Fruit fly (Drosophila melanogaster) whole organism, prepupa: ENCODE measurements around the gene ACXA.
A peak's percentile ranks its signal among the peaks of the same experiment; 100 is the strongest.

Experiments
- Blimp-1 ChIP-seq: fragments of 200-800 bp; sonication (Bioruptor generic); optimal IDR thresholded peaks from 3 replicates; lab custom pipeline; 2017; ENCODE audit warnings: missing biosample characterization, missing genetic modification characterization, mild to moderate bottlenecking, moderate library complexity, missing genetic modification reagents
- CG10669 ChIP-seq: fragments of 200-800 bp; sonication (Bioruptor generic); optimal IDR thresholded peaks from 3 replicates; lab custom pipeline; 2018; ENCODE audit warnings: missing biosample characterization, mild to moderate bottlenecking, missing genetic modification characterization, moderate library complexity
- CG6854 ChIP-seq: fragments of 200-800 bp; sonication (Bioruptor generic); optimal IDR thresholded peaks from 2 replicates; lab custom pipeline; 2017; ENCODE audit warnings: missing biosample characterization, mild to moderate bottlenecking, missing genetic modification characterization
- CG9139 ChIP-seq: fragments of 200-800 bp; sonication (Bioruptor generic); optimal IDR thresholded peaks from 3 replicates; lab custom pipeline; 2017; ENCODE audit warnings: missing biosample characterization, mild to moderate bottlenecking, missing genetic modification characterization
- Eip75B ChIP-seq: fragments of 200-800 bp; sonication (Bioruptor generic); optimal IDR thresholded peaks from 3 replicates; lab custom pipeline; 2016; ENCODE audit warnings: missing biosample characterization, missing genetic modification characterization
- Ets96B ChIP-seq: fragments of 200-800 bp; optimal IDR thresholded peaks from 2 replicates; lab custom pipeline; 2019; ENCODE audit warnings: missing biosample characterization, mild to moderate bottlenecking, missing genetic modification characterization, moderate library complexity
- Hr39 ChIP-seq: fragments of 200-800 bp; sonication (Bioruptor generic); optimal IDR thresholded peaks from 2 replicates; lab custom pipeline; 2016; ENCODE audit warnings: missing biosample characterization, missing genetic modification characterization
- OdsH ChIP-seq: fragments of 200-800 bp; sonication (Bioruptor generic); optimal IDR thresholded peaks from 3 replicates; lab custom pipeline; 2016; ENCODE audit warnings: missing biosample characterization, missing genetic modification characterization
- achi ChIP-seq: fragments of 200-800 bp; sonication (Bioruptor generic); optimal IDR thresholded peaks from 3 replicates; lab custom pipeline; 2016; ENCODE audit warnings: missing biosample characterization, missing genetic modification characterization
- vri ChIP-seq: fragments of 200-800 bp; sonication (Bioruptor generic); optimal IDR thresholded peaks from 3 replicates; lab custom pipeline; 2016; ENCODE audit warnings: missing biosample characterization, mild to moderate bottlenecking, missing genetic modification characterization

- TF ChIP-seq vri (GFP tag; lab: Kevin White, UChicago) (peak; percentile 35), Hr39 (peak; percentile 44), CG10669 (GFP tag; lab: Kevin White, UChicago) (no peak), CG9139 (GFP tag; lab: Kevin White, UChicago) (peak; percentile 21), achi (GFP tag; lab: Kevin White, UChicago) (no peak), Ets96B (no peak), Blimp-1 (GFP tag; lab: Kevin White, UChicago) (no peak), OdsH (GFP tag; lab: Kevin White, UChicago) (peak; percentile 60), Eip75B (GFP tag; lab: Kevin White, UChicago) (peak; percentile 42), CG6854 (GFP tag; lab: Kevin White, UChicago) (peak; percentile 43)
Observed at dm6 chr2L:12974045-12974539, 53.2 kb downstream of the ACXA start, which contains the start of gene Vha68-2.
